Fruit fly (Drosophila melanogaster) whole organism, prepupa: ENCODE measurements around the gene CG18649.

Experiments used
- Blimp-1 ChIP-seq: fragments of 200-800 bp; sonication (Bioruptor generic); optimal IDR thresholded peaks from 3 replicates; lab custom pipeline; 2017; ENCODE audit warnings: missing biosample characterization, missing genetic modification characterization, mild to moderate bottlenecking, moderate library complexity, missing genetic modification reagents
- CG10631 ChIP-seq: fragments of 200-800 bp; sonication (Bioruptor generic); optimal IDR thresholded peaks from 2 replicates; lab custom pipeline; 2016; ENCODE audit warnings: missing biosample characterization, missing genetic modification characterization
- CG10669 ChIP-seq: fragments of 200-800 bp; sonication (Bioruptor generic); optimal IDR thresholded peaks from 3 replicates; lab custom pipeline; 2018; ENCODE audit warnings: missing biosample characterization, mild to moderate bottlenecking, missing genetic modification characterization, moderate library complexity
- CG11294 ChIP-seq: fragments of 200-800 bp; sonication (Bioruptor generic); IDR thresholded peaks from 2 replicates; pipeline ENCODE4 v1.3.6; 2022; ENCODE audit warnings: missing biosample characterization, missing genetic modification characterization
- CG11762 ChIP-seq: fragments of 200-800 bp; sonication (Bioruptor generic); optimal IDR thresholded peaks from 3 replicates; lab custom pipeline; 2016; ENCODE audit warnings: missing biosample characterization, missing genetic modification characterization; ENCODE audit not compliant: insufficient read depth
- CG11902 ChIP-seq: fragments of 200-800 bp; sonication (Bioruptor generic); optimal IDR thresholded peaks from 3 replicates; lab custom pipeline; 2016; ENCODE audit warnings: missing biosample characterization, missing genetic modification characterization
- CG15336 ChIP-seq: fragments of 200-800 bp; sonication (Bioruptor generic); IDR thresholded peaks from 2 replicates; pipeline ENCODE4 v1.3.6; 2022; ENCODE audit warnings: missing biosample characterization, missing genetic modification characterization
- CG1621 ChIP-seq: fragments of 200-800 bp; sonication (Bioruptor generic); optimal IDR thresholded peaks from 3 replicates; lab custom pipeline; 2018; ENCODE audit warnings: missing biosample characterization, mild to moderate bottlenecking, missing genetic modification characterization
- CG3032 ChIP-seq: fragments of 200-800 bp; optimal IDR thresholded peaks from 2 replicates; lab custom pipeline; 2019; ENCODE audit warnings: missing biosample characterization, mild to moderate bottlenecking, missing genetic modification characterization, moderate library complexity
- CG34406 ChIP-seq: fragments of 200-800 bp; sonication (Bioruptor generic); optimal IDR thresholded peaks from 3 replicates; lab custom pipeline; 2016; ENCODE audit warnings: missing biosample characterization, missing genetic modification characterization
- CG3919 ChIP-seq: fragments of 200-800 bp; sonication (Bioruptor generic); optimal IDR thresholded peaks from 3 replicates; lab custom pipeline; 2016; ENCODE audit warnings: missing biosample characterization, missing genetic modification characterization
- CG4318 ChIP-seq: fragments of 200-800 bp; sonication (Bioruptor generic); optimal IDR thresholded peaks from 3 replicates; lab custom pipeline; 2017; ENCODE audit warnings: missing biosample characterization, mild to moderate bottlenecking, missing genetic modification characterization
- CG6163 ChIP-seq: fragments of 200-800 bp; sonication (Bioruptor generic); IDR thresholded peaks from 3 replicates; pipeline ENCODE4 v1.3.6; 2022; ENCODE audit warnings: missing biosample characterization, missing genetic modification characterization
- CG6792 ChIP-seq: fragments of 200-800 bp; sonication (Bioruptor generic); optimal IDR thresholded peaks from 3 replicates; lab custom pipeline; 2016; ENCODE audit warnings: missing biosample characterization, missing genetic modification characterization
- CG7368 ChIP-seq: fragments of 200-800 bp; sonication (Bioruptor generic); optimal IDR thresholded peaks from 3 replicates; lab custom pipeline; 2016; ENCODE audit warnings: missing biosample characterization, missing genetic modification characterization
- CG8119 ChIP-seq: fragments of 200-800 bp; sonication (Bioruptor generic); IDR thresholded peaks from 3 replicates; pipeline ENCODE4 v1.3.6; 2022; ENCODE audit warnings: missing biosample characterization, missing genetic modification characterization
- CG8319 ChIP-seq: fragments of 200-800 bp; sonication (Bioruptor generic); optimal IDR thresholded peaks from 3 replicates; lab custom pipeline; 2016; ENCODE audit warnings: missing biosample characterization, missing genetic modification characterization
- CG8632 ChIP-seq: fragments of 200-800 bp; sonication (Bioruptor generic); optimal IDR thresholded peaks from 3 replicates; lab custom pipeline; 2016; ENCODE audit warnings: missing biosample characterization, missing genetic modification characterization
- CG9139 ChIP-seq: fragments of 200-800 bp; sonication (Bioruptor generic); optimal IDR thresholded peaks from 3 replicates; lab custom pipeline; 2017; ENCODE audit warnings: missing biosample characterization, mild to moderate bottlenecking, missing genetic modification characterization
- Eip75B ChIP-seq: fragments of 200-800 bp; sonication (Bioruptor generic); optimal IDR thresholded peaks from 3 replicates; lab custom pipeline; 2016; ENCODE audit warnings: missing biosample characterization, missing genetic modification characterization
- Eip93F ChIP-seq: fragments of 200-800 bp; sonication (Bioruptor generic); optimal IDR thresholded peaks from 2 replicates; lab custom pipeline; 2016; ENCODE audit warnings: missing biosample characterization, mild to moderate bottlenecking, missing genetic modification characterization
- Ets96B ChIP-seq: fragments of 200-800 bp; optimal IDR thresholded peaks from 2 replicates; lab custom pipeline; 2019; ENCODE audit warnings: missing biosample characterization, mild to moderate bottlenecking, missing genetic modification characterization, moderate library complexity
- Gug ChIP-seq: fragments of 200-800 bp; sonication (Bioruptor generic); IDR thresholded peaks from 2 replicates; pipeline ENCODE4 v1.3.6; 2022; ENCODE audit warnings: missing biosample characterization, missing genetic modification characterization
- Lpt ChIP-seq: fragments of 200-800 bp; sonication (Bioruptor generic); optimal IDR thresholded peaks from 3 replicates; lab custom pipeline; 2016; ENCODE audit warnings: missing biosample characterization, missing genetic modification characterization
- Met ChIP-seq: fragments of 200-800 bp; sonication (Bioruptor generic); optimal IDR thresholded peaks from 3 replicates; lab custom pipeline; 2016; ENCODE audit warnings: missing biosample characterization, missing genetic modification characterization
- OdsH ChIP-seq: fragments of 200-800 bp; sonication (Bioruptor generic); optimal IDR thresholded peaks from 3 replicates; lab custom pipeline; 2016; ENCODE audit warnings: missing biosample characterization, missing genetic modification characterization
- Smox ChIP-seq: fragments of 200-800 bp; sonication (Bioruptor generic); optimal IDR thresholded peaks from 3 replicates; lab custom pipeline; 2016; ENCODE audit warnings: missing biosample characterization, missing genetic modification characterization
- Sox14 ChIP-seq: fragments of 200-800 bp; sonication (Bioruptor generic); optimal IDR thresholded peaks from 3 replicates; lab custom pipeline; 2016; ENCODE audit warnings: missing biosample characterization, missing genetic modification characterization
- Sox15 ChIP-seq: fragments of 200-800 bp; sonication (Bioruptor generic); optimal IDR thresholded peaks from 3 replicates; lab custom pipeline; 2016; ENCODE audit warnings: missing biosample characterization, missing genetic modification characterization
- achi ChIP-seq: fragments of 200-800 bp; sonication (Bioruptor generic); optimal IDR thresholded peaks from 3 replicates; lab custom pipeline; 2016; ENCODE audit warnings: missing biosample characterization, missing genetic modification characterization
- cyc ChIP-seq: fragments of 200-800 bp; sonication (Bioruptor generic); optimal IDR thresholded peaks from 3 replicates; lab custom pipeline; 2016; ENCODE audit warnings: missing biosample characterization, missing genetic modification characterization
- dac ChIP-seq: fragments of 200-800 bp; sonication (Bioruptor generic); optimal IDR thresholded peaks from 2 replicates; lab custom pipeline; 2017; ENCODE audit warnings: missing biosample characterization, mild to moderate bottlenecking, missing genetic modification characterization
- eg ChIP-seq: fragments of 200-800 bp; sonication (Bioruptor generic); IDR thresholded peaks from 3 replicates; pipeline ENCODE4 v1.3.6; 2022; ENCODE audit warnings: missing biosample characterization, missing genetic modification characterization
- esn ChIP-seq: fragments of 200-800 bp; sonication (Bioruptor generic); optimal IDR thresholded peaks from 2 replicates; lab custom pipeline; 2016; ENCODE audit warnings: missing biosample characterization, mild to moderate bottlenecking, missing genetic modification characterization, moderate library complexity
- fd59A ChIP-seq: fragments of 200-800 bp; sonication (Bioruptor generic); optimal IDR thresholded peaks from 2 replicates; lab custom pipeline; 2017; ENCODE audit warnings: missing biosample characterization, mild to moderate bottlenecking, missing genetic modification characterization, missing genetic modification reagents
- fd85E ChIP-seq: fragments of 200-800 bp; sonication (Bioruptor generic); optimal IDR thresholded peaks from 3 replicates; lab custom pipeline; 2016; ENCODE audit warnings: missing biosample characterization, missing genetic modification characterization
- lz ChIP-seq: fragments of 200-800 bp; sonication (Bioruptor generic); optimal IDR thresholded peaks from 3 replicates; lab custom pipeline; 2016; ENCODE audit warnings: missing biosample characterization, missing genetic modification characterization
- net ChIP-seq: fragments of 200-800 bp; sonication (Bioruptor generic); optimal IDR thresholded peaks from 3 replicates; lab custom pipeline; 2016; ENCODE audit warnings: missing biosample characterization, missing genetic modification characterization
- pdm3 ChIP-seq: fragments of 200-800 bp; sonication (Bioruptor generic); optimal IDR thresholded peaks from 3 replicates; lab custom pipeline; 2016; ENCODE audit warnings: missing biosample characterization, missing genetic modification characterization
- ss ChIP-seq, 2 experiments: fragments of 200-800 bp; sonication (Bioruptor generic); optimal IDR thresholded peaks; 2 replicates in 1 of 2; 3 replicates in 1 of 2; lab custom pipeline; 2017 to 2018; ENCODE audit warnings: mild to moderate bottlenecking in 2 of 2, missing biosample characterization in 2 of 2, missing genetic modification characterization in 2 of 2, moderate library complexity in 1 of 2
- svp ChIP-seq: fragments of 200-800 bp; sonication (Bioruptor generic); peaks from one replicate; lab custom pipeline; 2016; ENCODE audit warnings: missing biosample characterization, missing genetic modification characterization
- topi ChIP-seq: fragments of 200-800 bp; sonication (Bioruptor generic); optimal IDR thresholded peaks from 3 replicates; lab custom pipeline; 2016; ENCODE audit warnings: missing biosample characterization, missing genetic modification characterization
- vri ChIP-seq: fragments of 200-800 bp; sonication (Bioruptor generic); optimal IDR thresholded peaks from 3 replicates; lab custom pipeline; 2016; ENCODE audit warnings: missing biosample characterization, mild to moderate bottlenecking, missing genetic modification characterization

The CG18649 gene

dm6 chr3L:15009681-15010080 lies 44.3 kb downstream of the CG18649 start (continued):
- no peak for TF ChIP-seq CG10669 (GFP tag; lab: Kevin White, UChicago)
- TF ChIP-seq dac (GFP tag; lab: Kevin White, UChicago) = peak; percentile 4
- no peak for TF ChIP-seq ss (GFP tag; optimal IDR thresholded peaks at IDR 0.05; lab: Kevin White, UChicago)
- TF ChIP-seq lz = no peak
- TF ChIP-seq pdm3 (GFP tag; lab: Kevin White, UChicago) = no peak
- TF ChIP-seq CG11902 = no peak
- no peak for TF ChIP-seq fd85E (GFP tag; lab: Kevin White, UChicago)
- TF ChIP-seq Eip75B (GFP tag; lab: Kevin White, UChicago) = no peak
- TF ChIP-seq CG3919 = no peak
- TF ChIP-seq CG34406 (GFP tag; lab: Kevin White, UChicago) = no peak
- TF ChIP-seq cyc (GFP tag; lab: Kevin White, UChicago) = no peak
- TF ChIP-seq CG10631 (GFP tag; lab: Kevin White, UChicago) = peak; percentile 30
- TF ChIP-seq Met = no peak
- TF ChIP-seq achi (GFP tag; lab: Kevin White, UChicago) = peak; percentile 3
- TF ChIP-seq CG6163 (GFP tag; lab: Robert Waterston, UW) = peak; percentile 49; the same call in 1 of the 3 replicates
- no peak for TF ChIP-seq svp
- no peak for TF ChIP-seq CG7368 (GFP tag; lab: Kevin White, UChicago)
- no peak for TF ChIP-seq vri (GFP tag; lab: Kevin White, UChicago)
- TF ChIP-seq OdsH (GFP tag; lab: Kevin White, UChicago) = peak; percentile 7
- no peak for TF ChIP-seq fd59A (GFP tag; lab: Kevin White, UChicago)
- no peak for TF ChIP-seq topi (GFP tag; lab: Kevin White, UChicago)
- TF ChIP-seq CG9139 (GFP tag; lab: Kevin White, UChicago) = no peak
- peak; percentile 30; the same call in 1 of the 3 replicates for TF ChIP-seq CG8119 (GFP tag; lab: Robert Waterston, UW)
- TF ChIP-seq Smox = no peak
- TF ChIP-seq CG11762 (GFP tag; lab: Kevin White, UChicago) = no peak
- TF ChIP-seq Eip93F (GFP tag; lab: Kevin White, UChicago) = no peak
- TF ChIP-seq esn = no peak
- TF ChIP-seq Gug (GFP tag; lab: Robert Waterston, UW) = peak; percentile 43; the same call in 1 of the 2 replicates
- no peak for TF ChIP-seq CG8632 (GFP tag; lab: Kevin White, UChicago)
- no peak for TF ChIP-seq Lpt (GFP tag; lab: Kevin White, UChicago)
- no peak for TF ChIP-seq CG4318 (GFP tag; lab: Kevin White, UChicago)
- no peak for TF ChIP-seq CG1621 (tag; lab: Kevin White, UChicago)
- TF ChIP-seq net (GFP tag; lab: Kevin White, UChicago) = no peak
- no peak for TF ChIP-seq CG3032 (tag; lab: Kevin White, UChicago)
- no peak for TF ChIP-seq Sox15
- TF ChIP-seq Sox14 (GFP tag; lab: Kevin White, UChicago) = no peak
- no peak for TF ChIP-seq Ets96B
- TF ChIP-seq CG6792 (GFP tag; lab: Kevin White, UChicago) = no peak
- peak; percentile 64; the same call in 2 of the 3 replicates for TF ChIP-seq eg (GFP tag; lab: Robert Waterston, UW)
- no peak for TF ChIP-seq CG11294 (GFP tag; lab: Robert Waterston, UW)
- no peak for TF ChIP-seq CG8319 (GFP tag; lab: Kevin White, UChicago)
- TF ChIP-seq Blimp-1 (GFP tag; lab: Kevin White, UChicago) = no peak
- peak; percentile 68 for TF ChIP-seq CG15336
